In the genomic region with DNA sequence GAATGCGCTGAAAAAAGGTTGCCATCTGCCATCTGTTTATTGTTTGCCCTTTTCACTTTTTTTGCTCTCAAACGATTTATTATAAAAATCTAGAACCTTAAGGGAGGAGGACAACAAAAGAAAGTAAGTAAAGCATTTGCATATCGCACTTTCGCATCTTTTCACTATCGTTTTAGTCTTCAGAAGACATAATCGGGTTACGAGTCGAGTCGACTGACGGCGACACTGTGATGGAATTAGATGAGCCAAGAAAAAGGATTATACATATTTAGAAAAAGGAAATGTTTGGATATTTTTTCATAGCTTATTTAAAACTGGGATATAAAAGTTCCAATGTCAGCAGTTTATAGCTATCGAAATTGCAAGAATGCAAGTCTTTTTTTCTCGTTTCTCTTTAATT, we compare ENCODE assay signal across 4 worm cellular contexts.
TF ChIP-seq lines count a peak whose summit lies in the region.

No protein-coding gene starts in this region.

TF ChIP-seq in whole organism, L1 larva, 84 proteins besides CTCF, POLR2A, EP300 and RAD21:
- TF ChIP-seq blmp-1 (tag; optimal IDR thresholded peaks at IDR 0.05; lab: Kevin White, UChicago) (peak; percentile 25), ama-1 (optimal IDR thresholded peaks at IDR 0.05; lab: Kevin White, UChicago) (no peak)

TF ChIP-seq in whole organism, L4 larva, 104 proteins besides CTCF, POLR2A, EP300 and RAD21:
- TF ChIP-seq aha-1 (tag; lab: Kevin White, UChicago) (peak; percentile 88), ceh-32 (tag; optimal IDR thresholded peaks at IDR 0.05; lab: Kevin White, UChicago; ENCODE audit: poor library complexity) (no peak)

TF ChIP-seq in whole organism, late embryonic, 69 proteins besides CTCF, POLR2A, EP300 and RAD21:
- TF ChIP-seq ets-4 (tag; optimal IDR thresholded peaks at IDR 0.05; lab: Kevin White, UChicago) = no peak
- peak; percentile 88 for TF ChIP-seq unc-42 (tag; optimal IDR thresholded peaks at IDR 0.05; lab: Kevin White, UChicago)
TF ChIP-seq in whole organism, late embryonic: peak in this region for 1.

TF ChIP-seq in whole organism, mixed stage, embryonic, 35 proteins besides CTCF, POLR2A, EP300 and RAD21:
- no peak for TF ChIP-seq ceh-83 (GFP tag; optimal IDR thresholded peaks at IDR 0.05; lab: Kevin White, UChicago)
- TF ChIP-seq ces-1 (GFP tag; optimal IDR thresholded peaks at IDR 0.05; lab: Kevin White, UChicago) = peak; percentile 98

Comparison
In these comparisons a context has a peak if more than half of its experiments do, and no peak if none do; other contexts are left out.
1. Of the 29 proteins assayed by ChIP-seq in both whole organism, L4 larva and whole organism, L1 larva: peak only in whole organism, L4 larva: aha-1; only in whole organism, L1 larva: none; in both: none; in neither: 28.